Fruit fly (Drosophila melanogaster) whole organism, embryonic: Measurements from ENCODE around the gene CG5973.

Experiments used
- Aef1 ChIP-seq: fragments of 200-800 bp; sonication (Bioruptor generic); IDR thresholded peaks from 3 replicates; pipeline ENCODE4 v1.3.6; 2022; ENCODE audit warnings: missing biosample characterization, missing genetic modification characterization
- Antp ChIP-seq: fragments of 200-800 bp; sonication (Bioruptor generic); optimal IDR thresholded peaks from 3 replicates; lab custom pipeline; 2016; ENCODE audit warnings: missing biosample characterization, missing genetic modification characterization
- B-H2 ChIP-seq: fragments of 200-800 bp; sonication (Bioruptor generic); optimal IDR thresholded peaks from 2 replicates; lab custom pipeline; 2018; ENCODE audit warnings: missing biosample characterization, mild to moderate bottlenecking, missing genetic modification characterization
- CG10959 ChIP-seq: fragments of 200-800 bp; sonication (Bioruptor generic); IDR thresholded peaks from 2 replicates; pipeline ENCODE4 v1.3.6; 2022; ENCODE audit warnings: missing biosample characterization, missing genetic modification characterization
- CG11723 ChIP-seq: fragments of 200-800 bp; sonication (Bioruptor generic); optimal IDR thresholded peaks from 2 replicates; lab custom pipeline; 2017; ENCODE audit warnings: missing biosample characterization, mild to moderate bottlenecking, missing genetic modification characterization
- CG13287 ChIP-seq: fragments of 200-800 bp; sonication (Bioruptor generic); IDR thresholded peaks from 2 replicates; pipeline ENCODE4 v1.3.6; 2022; ENCODE audit warnings: missing biosample characterization, missing genetic modification characterization; ENCODE audit not compliant: partially characterized antibody
- CG17612 ChIP-seq: fragments of 200-800 bp; sonication (Bioruptor generic); IDR thresholded peaks from 2 replicates; pipeline ENCODE4 v1.3.6; 2022; ENCODE audit warnings: missing biosample characterization, missing genetic modification characterization
- CG17829 ChIP-seq: fragments of 200-800 bp; optimal IDR thresholded peaks from 2 replicates; lab custom pipeline; 2019; ENCODE audit warnings: missing biosample characterization, mild to moderate bottlenecking, missing genetic modification characterization, moderate library complexity
- CG18764 ChIP-seq: fragments of 200-800 bp; sonication (Bioruptor generic); optimal IDR thresholded peaks from 3 replicates; lab custom pipeline; 2016; ENCODE audit warnings: missing biosample characterization, missing genetic modification characterization
- CG2116 ChIP-seq: fragments of 200-800 bp; sonication (Bioruptor generic); optimal IDR thresholded peaks from 3 replicates; lab custom pipeline; 2018; ENCODE audit warnings: missing biosample characterization, mild to moderate bottlenecking, missing genetic modification characterization
- CG3065 ChIP-seq: fragments of 200-800 bp; sonication (Bioruptor generic); optimal IDR thresholded peaks from 2 replicates; lab custom pipeline; 2016; ENCODE audit warnings: missing biosample characterization, missing genetic modification characterization
- CG32532 ChIP-seq: fragments of 200-800 bp; sonication (Bioruptor generic); IDR thresholded peaks from 2 replicates; pipeline ENCODE4 v1.3.6; 2022; ENCODE audit warnings: missing biosample characterization, missing genetic modification characterization
- CG3726 ChIP-seq: fragments of 200-800 bp; sonication (Bioruptor generic); IDR thresholded peaks from 3 replicates; pipeline ENCODE4, ENCODE4 v1.3.6; 2022; ENCODE audit warnings: missing biosample characterization, missing genetic modification characterization
- CG4282 ChIP-seq: fragments of 200-800 bp; sonication (Bioruptor generic); optimal IDR thresholded peaks from 2 replicates; lab custom pipeline; 2016; ENCODE audit warnings: missing biosample characterization, missing genetic modification characterization
- CG4328 ChIP-seq: fragments of 200-800 bp; sonication (Bioruptor generic); optimal IDR thresholded peaks from 3 replicates; lab custom pipeline; 2017; ENCODE audit warnings: missing biosample characterization, missing genetic modification reagents, missing genetic modification characterization
- CG4360 ChIP-seq: fragments of 200-800 bp; sonication (Bioruptor generic); IDR thresholded peaks from 2 replicates; pipeline ENCODE4 v1.3.6; 2022; ENCODE audit warnings: missing biosample characterization, missing genetic modification characterization
- CG4424 ChIP-seq: fragments of 200-800 bp; sonication (Bioruptor generic); optimal IDR thresholded peaks from 3 replicates; lab custom pipeline; 2016; ENCODE audit warnings: missing biosample characterization, missing genetic modification characterization
- CG5953 ChIP-seq: fragments of 200-800 bp; sonication (Bioruptor generic); IDR thresholded peaks from 2 replicates; pipeline ENCODE4 v1.3.6; 2022; ENCODE audit warnings: missing biosample characterization, missing genetic modification characterization
- CG6175 ChIP-seq: fragments of 200-800 bp; sonication (Bioruptor generic); IDR thresholded peaks from 3 replicates; pipeline ENCODE4 v1.3.6; 2022; ENCODE audit warnings: missing biosample characterization, missing genetic modification characterization
- CG7928 ChIP-seq: fragments of 200-800 bp; sonication (Bioruptor generic); optimal IDR thresholded peaks from 2 replicates; lab custom pipeline; 2017; ENCODE audit warnings: missing biosample characterization, mild to moderate bottlenecking, missing genetic modification characterization
- CG8359 ChIP-seq: fragments of 200-800 bp; sonication (Bioruptor generic); optimal IDR thresholded peaks from 2 replicates; lab custom pipeline; 2017; ENCODE audit warnings: missing biosample characterization, mild to moderate bottlenecking, missing genetic modification characterization, borderline replicate concordance
- CG8388 ChIP-seq: fragments of 200-800 bp; sonication (Bioruptor generic); optimal IDR thresholded peaks from 2 replicates; lab custom pipeline; 2019; ENCODE audit warnings: missing biosample characterization, mild to moderate bottlenecking, missing genetic modification characterization, moderate library complexity
- CG8478 ChIP-seq: fragments of >200 bp; optimal IDR thresholded peaks from 2 replicates; lab custom pipeline; 2018
- CG8944 ChIP-seq: fragments of 200-800 bp; sonication (Bioruptor generic); optimal IDR thresholded peaks from 3 replicates; lab custom pipeline; 2016; ENCODE audit warnings: missing biosample characterization, missing genetic modification characterization
- Dip3 ChIP-seq: fragments of 200-800 bp; sonication (Bioruptor generic); optimal IDR thresholded peaks from 3 replicates; lab custom pipeline; 2016; ENCODE audit warnings: missing biosample characterization, missing genetic modification characterization
- Drgx ChIP-seq: fragments of 200-800 bp; sonication (Bioruptor generic); IDR thresholded peaks from 2 replicates; pipeline ENCODE4 v1.3.6; 2022; ENCODE audit warnings: missing biosample characterization, missing genetic modification characterization
- Fer1 ChIP-seq: fragments of 200-800 bp; sonication (Bioruptor generic); optimal IDR thresholded peaks from 2 replicates; lab custom pipeline; 2017; ENCODE audit warnings: missing biosample characterization, mild to moderate bottlenecking, missing genetic modification characterization
- Hmx ChIP-seq: fragments of 200-800 bp; sonication (Bioruptor generic); optimal IDR thresholded peaks from 2 replicates; lab custom pipeline; 2016; ENCODE audit warnings: missing biosample characterization, missing genetic modification characterization
- Nf-YA ChIP-seq: fragments of 200-800 bp; sonication (Bioruptor generic); IDR thresholded peaks from 2 replicates; pipeline ENCODE4 v1.3.6; 2022; ENCODE audit warnings: missing biosample characterization, missing genetic modification characterization
- NfI ChIP-seq: fragments of 200-800 bp; sonication (Bioruptor generic); optimal IDR thresholded peaks from 3 replicates; lab custom pipeline; 2018; ENCODE audit warnings: missing biosample characterization, mild to moderate bottlenecking, missing genetic modification characterization, moderate library complexity
- Rx ChIP-seq: fragments of 200-800 bp; sonication (Bioruptor generic); IDR thresholded peaks from 2 replicates; pipeline ENCODE4 v1.3.6; 2022; ENCODE audit warnings: missing biosample characterization, missing genetic modification characterization
- Usf ChIP-seq: fragments of 200-800 bp; sonication (Bioruptor generic); optimal IDR thresholded peaks from 2 replicates; lab custom pipeline; 2017; ENCODE audit warnings: missing genotype, missing biosample characterization, missing genetic modification characterization
- Vsx1 ChIP-seq: fragments of 200-800 bp; sonication (Bioruptor generic); optimal IDR thresholded peaks from 2 replicates; lab custom pipeline; 2017; ENCODE audit warnings: missing biosample characterization, mild to moderate bottlenecking, missing genetic modification characterization, missing genetic modification reagents
- Xbp1 ChIP-seq: fragments of 200-800 bp; sonication (Bioruptor generic); optimal IDR thresholded peaks from 3 replicates; lab custom pipeline; 2016; ENCODE audit warnings: missing biosample characterization, mild to moderate bottlenecking, missing genetic modification characterization
- ash1 ChIP-seq: fragments of 200-800 bp; sonication (Bioruptor generic); optimal IDR thresholded peaks from 2 replicates; lab custom pipeline; 2018; ENCODE audit warnings: missing biosample characterization, mild to moderate bottlenecking, missing genetic modification characterization
- bbx ChIP-seq: fragments of 200-800 bp; sonication (Bioruptor generic); IDR thresholded peaks from 2 replicates; pipeline ENCODE4 v1.3.6; 2022; ENCODE audit warnings: missing biosample characterization, missing genetic modification characterization; ENCODE audit not compliant: partially characterized antibody
- dm ChIP-seq: fragments of 200-800 bp; sonication (Bioruptor generic); optimal IDR thresholded peaks from 3 replicates; lab custom pipeline; 2016; ENCODE audit warnings: missing biosample characterization, missing genetic modification characterization
- dysf ChIP-seq: fragments of 200-800 bp; sonication (Bioruptor generic); IDR thresholded peaks from 3 replicates; pipeline ENCODE4 v1.3.6; 2022; ENCODE audit warnings: missing biosample characterization, missing genetic modification characterization
- fd3F ChIP-seq: fragments of 200-800 bp; sonication (Bioruptor generic); optimal IDR thresholded peaks from 2 replicates; lab custom pipeline; 2018; ENCODE audit warnings: missing biosample characterization, mild to moderate bottlenecking, missing genetic modification characterization, moderate library complexity
- gt ChIP-seq: fragments of 200-800 bp; sonication (Bioruptor generic); IDR thresholded peaks from 2 replicates; pipeline ENCODE4 v1.3.6; 2022; ENCODE audit warnings: missing biosample characterization, missing genetic modification characterization
- h ChIP-seq: fragments of >200 bp; optimal IDR thresholded peaks from 2 replicates; lab custom pipeline; 2017
- insv ChIP-seq, 2 experiments: fragments of 200-800 bp; sonication (Bioruptor generic); optimal IDR thresholded peaks; 3 replicates each; lab custom pipeline; 2016 to 2018; ENCODE audit warnings: missing biosample characterization in 2 of 2, missing genetic modification characterization in 2 of 2
- jigr1 ChIP-seq: fragments of 200-800 bp; sonication (Bioruptor generic); IDR thresholded peaks from 3 replicates; pipeline ENCODE4 v1.3.6; 2022; ENCODE audit warnings: missing biosample characterization, missing genetic modification characterization
- lola ChIP-seq, 3 experiments: fragments of >200 bp in 2 of 3; fragments of 200-800 bp in 1 of 3; sonication (Bioruptor generic) in 1 of 3; optimal IDR thresholded peaks; 2 replicates each; lab custom pipeline; 2017 to 2019; ENCODE audit warnings: missing biosample characterization in 3 of 3, missing genetic modification characterization in 3 of 3, mild to moderate bottlenecking in 1 of 3, moderate library complexity in 1 of 3
- maf-S ChIP-seq: fragments of 200-800 bp; sonication (Bioruptor generic); optimal IDR thresholded peaks from 2 replicates; lab custom pipeline; 2016; ENCODE audit warnings: missing biosample characterization, missing genetic modification characterization
- nau ChIP-seq: fragments of 200-800 bp; sonication (Bioruptor generic); optimal IDR thresholded peaks from 3 replicates; lab custom pipeline; 2017; ENCODE audit warnings: missing biosample characterization, mild to moderate bottlenecking, missing genetic modification characterization, missing genetic modification reagents
- nerfin-2 ChIP-seq: fragments of 200-800 bp; sonication (Bioruptor generic); IDR thresholded peaks from 2 replicates; pipeline ENCODE4 v1.3.6; 2022; ENCODE audit warnings: missing biosample characterization, missing genetic modification characterization; ENCODE audit not compliant: partially characterized antibody
- otp ChIP-seq: fragments of 200-800 bp; sonication (Bioruptor generic); IDR thresholded peaks from 3 replicates; pipeline ENCODE4, ENCODE4 v1.3.6; 2022; ENCODE audit warnings: missing biosample characterization, missing genetic modification characterization
- pita ChIP-seq: fragments of 200-800 bp; sonication (Bioruptor generic); optimal IDR thresholded peaks from 2 replicates; lab custom pipeline; 2017; ENCODE audit warnings: missing biosample characterization, mild to moderate bottlenecking, missing genetic modification characterization
- repo ChIP-seq: fragments of 200-800 bp; sonication (Bioruptor generic); optimal IDR thresholded peaks from 2 replicates; lab custom pipeline; 2016; ENCODE audit warnings: missing biosample characterization, missing genetic modification characterization
- run ChIP-seq: fragments of 200-800 bp; sonication (Bioruptor generic); optimal IDR thresholded peaks from 3 replicates; lab custom pipeline; 2018; ENCODE audit warnings: missing biosample characterization, mild to moderate bottlenecking, missing genetic modification characterization
- sens-2 ChIP-seq: fragments of 200-800 bp; sonication (Bioruptor generic); IDR thresholded peaks from 2 replicates; pipeline ENCODE4 v1.3.6; 2022; ENCODE audit warnings: missing biosample characterization, missing genetic modification characterization

CG5973 gene

dm6 chr2L:7396962-7397361, 40.3 kb upstream of the CG5973 start (continued):
- TF ChIP-seq Rx (GFP tag; lab: Robert Waterston, UW): peak; percentile 73
- peak; percentile 60 for TF ChIP-seq CG8388 (GFP tag; lab: Kevin White, UChicago)
- peak; percentile 84 for TF ChIP-seq dysf (GFP tag; lab: Robert Waterston, UW)
- TF ChIP-seq CG4282 (GFP tag; lab: Kevin White, UChicago): no peak
- TF ChIP-seq maf-S (GFP tag; lab: Kevin White, UChicago): peak; percentile 34
- TF ChIP-seq Hmx (GFP tag; lab: Kevin White, UChicago): no peak
- TF ChIP-seq nerfin-2: no peak
- TF ChIP-seq CG8478: no peak
- no peak for TF ChIP-seq CG7928
- TF ChIP-seq run: peak; percentile 60
- TF ChIP-seq nau (GFP tag; lab: Kevin White, UChicago): peak; percentile 13
- no peak for TF ChIP-seq CG4328 (GFP tag; lab: Kevin White, UChicago)
- TF ChIP-seq CG2116 (GFP tag; lab: Kevin White, UChicago): no peak
- TF ChIP-seq lola (GFP tag; optimal IDR thresholded peaks at IDR 0.05; lab: Kevin White, UChicago): peak in 1 of 3 experiments; percentile 33
- no peak for TF ChIP-seq Vsx1 (GFP tag; lab: Kevin White, UChicago)
- TF ChIP-seq fd3F: peak; percentile 44
- no peak for TF ChIP-seq pita (GFP tag; lab: Kevin White, UChicago)
- TF ChIP-seq Usf (GFP tag; lab: Kevin White, UChicago): no peak
- peak; percentile 57; the same call in 2 of the 3 replicates for TF ChIP-seq Aef1 (GFP tag; lab: Robert Waterston, UW)
- peak; percentile 31 for TF ChIP-seq CG8944 (GFP tag; lab: Kevin White, UChicago)
- no peak for TF ChIP-seq repo (GFP tag; lab: Kevin White, UChicago)
- TF ChIP-seq CG8359 (GFP tag; lab: Kevin White, UChicago): no peak
- peak; percentile 72 for TF ChIP-seq otp
- peak; percentile 46 for TF ChIP-seq CG17829 (tag; lab: Kevin White, UChicago)
- 0 out of 2 replicates have a peak, but pooled peaks have one; percentile 22 for TF ChIP-seq CG10959
- no peak for TF ChIP-seq insv (GFP tag; optimal IDR thresholded peaks at IDR 0.05; lab: Kevin White, UChicago)
- no peak for TF ChIP-seq CG13287 (GFP tag; lab: Robert Waterston, UW)
- no peak for TF ChIP-seq B-H2 (GFP tag; lab: Kevin White, UChicago)
- TF ChIP-seq ash1 (GFP tag; lab: Kevin White, UChicago): no peak
- TF ChIP-seq h (lab: Kevin White, UChicago): no peak
- peak; percentile 3 for TF ChIP-seq CG11723 (GFP tag; lab: Kevin White, UChicago)
- peak; percentile 54 for TF ChIP-seq CG5953
- no peak for TF ChIP-seq CG4360 (GFP tag; lab: Robert Waterston, UW)
- peak; percentile 46 for TF ChIP-seq NfI (GFP tag; lab: Kevin White, UChicago)
- peak; percentile 88 for TF ChIP-seq CG32532 (GFP tag; lab: Robert Waterston, UW)
- peak; percentile 56 for TF ChIP-seq CG17612
- TF ChIP-seq jigr1 (GFP tag; lab: Robert Waterston, UW): 0 out of 3 replicates have a peak, but pooled peaks have one; percentile 43
- peak; percentile 75 for TF ChIP-seq Xbp1
- TF ChIP-seq gt (GFP tag; lab: Robert Waterston, UW): no peak
- TF ChIP-seq dm (GFP tag; lab: Kevin White, UChicago): no peak
- peak; percentile 80 for TF ChIP-seq Drgx (GFP tag; lab: Robert Waterston, UW)
- peak; percentile 34 for TF ChIP-seq Antp (GFP tag; lab: Kevin White, UChicago)
- 0 out of 2 replicates have a peak, but pooled peaks have one; percentile 26 for TF ChIP-seq Nf-YA (GFP tag; lab: Robert Waterston, UW)
- TF ChIP-seq Fer1 (GFP tag; lab: Kevin White, UChicago): peak; percentile 79
- peak; percentile 19 for TF ChIP-seq Dip3 (GFP tag; lab: Kevin White, UChicago)
- TF ChIP-seq CG3726 (GFP tag; lab: Robert Waterston, UW): 0 out of 3 replicates have a peak, but pooled peaks have one; percentile 15
- TF ChIP-seq sens-2 (GFP tag; lab: Robert Waterston, UW): no peak
- TF ChIP-seq bbx (GFP tag; lab: Robert Waterston, UW): no peak
- peak; percentile 67; the same call in 2 of the 3 replicates for TF ChIP-seq CG6175
- peak; percentile 53 for TF ChIP-seq CG4424 (GFP tag; lab: Kevin White, UChicago)
- TF ChIP-seq CG3065: no peak
- TF ChIP-seq CG18764: peak; percentile 12
